Worm (Caenorhabditis elegans) whole organism, early embryonic: ENCODE results near the gene srx-44.

ENCODE experiments used
- B0310.2 ChIP-seq: sonication (generic microtip); optimal IDR thresholded peaks from 2 replicates; lab custom pipeline; 2016; ENCODE audit warnings: mild to moderate bottlenecking, missing genetic modification characterization, missing compliant biosample characterization
- ama-1 ChIP-seq: fragments of 150-350 bp; optimal IDR thresholded peaks from 2 replicates; lab custom pipeline; 2014
- ceh-13 ChIP-seq: fragments of 200-800 bp; sonication (Bioruptor generic); optimal IDR thresholded peaks from 2 replicates; lab custom pipeline; 2018; ENCODE audit warnings: mild to moderate bottlenecking, missing genetic modification characterization, missing compliant biosample characterization
- ceh-36 ChIP-seq: sonication (generic microtip); optimal IDR thresholded peaks from 2 replicates; lab custom pipeline; 2016; ENCODE audit warnings: missing genetic modification characterization, inconsistent platforms, missing compliant biosample characterization
- ets-7 ChIP-seq: sonication (generic microtip); optimal IDR thresholded peaks from 2 replicates; lab custom pipeline; 2016; ENCODE audit warnings: missing genotype, missing genetic modification characterization, missing compliant biosample characterization
- flt-1 ChIP-seq: fragments of 200-800 bp; sonication (Bioruptor generic); IDR thresholded peaks from 2 replicates; pipeline ENCODE4 v1.3.6; 2022; ENCODE audit warnings: missing genetic modification characterization, missing compliant biosample characterization
- hmbx-1 ChIP-seq: sonication (generic microtip); optimal IDR thresholded peaks from 2 replicates; lab custom pipeline; 2016; ENCODE audit warnings: mild to moderate bottlenecking, missing genetic modification characterization, missing compliant biosample characterization
- hmg-4 ChIP-seq: fragments of 200-800 bp; sonication (Bioruptor generic); optimal IDR thresholded peaks from 2 replicates; lab custom pipeline; 2018; ENCODE audit warnings: mild to moderate bottlenecking, missing genetic modification characterization, missing compliant biosample characterization
- pes-1 ChIP-seq: fragments of 200-800 bp; sonication (Bioruptor generic); IDR thresholded peaks from 2 replicates; pipeline ENCODE4 v1.3.6; 2022; ENCODE audit warnings: missing genetic modification reagents, missing genetic modification characterization, missing compliant biosample characterization
- tbx-11 ChIP-seq: fragments of 200-800 bp; sonication (Bioruptor generic); IDR thresholded peaks from 2 replicates; pipeline ENCODE4 v1.3.6; 2022; ENCODE audit warnings: missing genetic modification characterization, missing compliant biosample characterization
- tbx-37 ChIP-seq: fragments of 200-800 bp; sonication (Bioruptor generic); conservative IDR thresholded peaks from 2 replicates; pipeline ENCODE4 v1.3.6; 2022; ENCODE audit warnings: missing genetic modification reagents, missing genetic modification characterization, missing compliant biosample characterization
- tra-4 ChIP-seq: sonication (generic microtip); optimal IDR thresholded peaks from 2 replicates; lab custom pipeline; 2017; ENCODE audit warnings: missing genetic modification characterization, missing compliant biosample characterization

DNA sequence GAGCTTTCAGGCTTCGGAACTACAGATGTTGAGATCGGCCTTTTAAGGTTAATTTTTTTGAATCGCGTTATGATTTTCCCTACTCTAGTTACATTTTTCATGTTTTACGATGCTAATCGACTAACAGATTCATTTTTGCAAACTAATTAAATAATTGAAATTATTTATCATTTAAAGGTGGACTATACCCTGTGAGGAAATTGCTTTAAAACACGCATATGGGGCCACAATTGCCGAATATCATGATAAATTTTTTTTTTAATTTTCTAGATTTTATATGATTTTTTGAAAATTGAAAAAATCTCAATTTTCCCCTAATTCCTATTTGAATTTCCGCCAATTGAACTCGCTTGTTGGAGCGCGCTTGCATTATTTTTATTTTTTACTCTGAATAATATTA, 41.9 kb downstream of the srx-44 start, which contains the start of gene fbxa-100:
- TF ChIP-seq tbx-11 (GFP tag; lab: Robert Waterston, UW) (no peak), ama-1 (lab: Kevin White, UChicago) (no peak), tbx-37 (no peak), B0310.2 (tag; lab: Kevin White, UChicago) (no peak), tra-4 (tag; lab: Kevin White, UChicago) (no peak), ceh-13 (GFP tag; lab: Kevin White, UChicago) (no peak), flt-1 (GFP tag; lab: Robert Waterston, UW) (no peak), hmg-4 (no peak), pes-1 (no peak), ceh-36 (tag; lab: Kevin White, UChicago) (no peak), hmbx-1 (tag; lab: Kevin White, UChicago) (no peak), ets-7 (tag; lab: Kevin White, UChicago) (no peak)
